Worm (Caenorhabditis elegans) whole organism, early embryonic: ENCODE results near the gene F41E6.12.

ENCODE experiments used
- F13C5.2 ChIP-seq: sonication (generic microtip); optimal IDR thresholded peaks from 2 replicates; lab custom pipeline; 2017; ENCODE audit warnings: mild to moderate bottlenecking, missing genetic modification characterization, inconsistent platforms, missing compliant biosample characterization
- aly-1 ChIP-seq: sonication (generic microtip); optimal IDR thresholded peaks from 2 replicates; lab custom pipeline; 2016; ENCODE audit warnings: missing genetic modification characterization, missing compliant biosample characterization
- ama-1 ChIP-seq: fragments of 150-350 bp; optimal IDR thresholded peaks from 2 replicates; lab custom pipeline; 2014
- ceh-36 ChIP-seq: sonication (generic microtip); optimal IDR thresholded peaks from 2 replicates; lab custom pipeline; 2016; ENCODE audit warnings: missing genetic modification characterization, inconsistent platforms, missing compliant biosample characterization
- hmbx-1 ChIP-seq: sonication (generic microtip); optimal IDR thresholded peaks from 2 replicates; lab custom pipeline; 2016; ENCODE audit warnings: mild to moderate bottlenecking, missing genetic modification characterization, missing compliant biosample characterization
- hmg-4 ChIP-seq: fragments of 200-800 bp; sonication (Bioruptor generic); optimal IDR thresholded peaks from 2 replicates; lab custom pipeline; 2018; ENCODE audit warnings: mild to moderate bottlenecking, missing genetic modification characterization, missing compliant biosample characterization
- scrt-1 ChIP-seq: fragments of 200-800 bp; sonication (Bioruptor generic); IDR thresholded peaks from 2 replicates; pipeline ENCODE4 v1.3.6; 2022; ENCODE audit warnings: missing genetic modification characterization, missing compliant biosample characterization
- tra-4 ChIP-seq: sonication (generic microtip); optimal IDR thresholded peaks from 2 replicates; lab custom pipeline; 2017; ENCODE audit warnings: missing genetic modification characterization, missing compliant biosample characterization

DNA sequence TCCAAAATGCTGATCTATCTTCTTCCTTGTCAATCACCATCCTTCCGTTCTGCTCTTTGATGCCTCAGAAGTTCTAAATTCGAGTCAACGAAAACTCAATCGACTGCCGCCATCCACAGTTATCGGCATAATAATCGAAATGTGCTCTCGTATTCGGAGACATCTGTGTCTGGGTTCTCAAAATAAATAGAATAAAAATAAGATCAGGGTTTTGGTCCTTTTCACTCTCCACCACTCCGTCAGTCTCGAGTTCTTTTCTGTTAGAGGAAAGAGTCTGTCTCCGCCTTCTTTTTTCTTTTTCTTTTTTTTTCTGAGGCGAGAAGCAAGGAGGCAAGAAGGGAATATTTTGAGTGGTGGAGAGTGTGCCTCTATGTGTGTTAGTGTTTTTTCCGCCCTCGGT, 5.2 kb downstream of the F41E6.12 start, which contains the start of gene F41E6.17:
- TF ChIP-seq ama-1 (lab: Kevin White, UChicago) (no peak), hmg-4 (GFP tag; lab: Kevin White, UChicago) (no peak), F13C5.2 (no peak), aly-1 (tag; lab: Kevin White, UChicago) (no peak), ceh-36 (tag; lab: Kevin White, UChicago) (no peak), tra-4 (tag; lab: Kevin White, UChicago) (no peak), hmbx-1 (tag; lab: Kevin White, UChicago) (no peak), scrt-1 (GFP tag; lab: Robert Waterston, UW) (no peak)
